Worm (Caenorhabditis elegans) whole organism, young adult: Measurements from ENCODE around the gene F10C1.3.

Source experiments
- B0019.2 ChIP-seq: fragments of 200-800 bp; sonication (Bioruptor generic); conservative IDR thresholded peaks from 2 replicates; pipeline ENCODE4 v1.3.6; 2022; ENCODE audit warnings: missing genetic modification reagents, missing genetic modification characterization, missing compliant biosample characterization
- B0035.1 ChIP-seq: sonication (generic microtip); optimal IDR thresholded peaks from 2 replicates; lab custom pipeline; 2016; ENCODE audit warnings: missing genetic modification characterization, mild to moderate bottlenecking, missing compliant biosample characterization, missing genotype, missing genetic modification reagents
- B0336.3 ChIP-seq: fragments of 200-800 bp; sonication (Bioruptor generic); IDR thresholded peaks from 2 replicates; pipeline ENCODE4 v1.3.6; 2022; ENCODE audit warnings: missing genetic modification characterization, missing compliant biosample characterization
- D2030.7 ChIP-seq: fragments of 200-800 bp; sonication (Bioruptor generic); IDR thresholded peaks from 2 replicates; pipeline ENCODE4 v1.3.6; 2022; ENCODE audit warnings: missing genetic modification reagents, missing genetic modification characterization, missing compliant biosample characterization
- F22D6.2 ChIP-seq: sonication (generic microtip); optimal IDR thresholded peaks from 2 replicates; lab custom pipeline; 2016; ENCODE audit warnings: mild to moderate bottlenecking, missing genetic modification characterization, missing compliant biosample characterization
- F23B12.7 ChIP-seq: sonication (generic microtip); optimal IDR thresholded peaks from 2 replicates; lab custom pipeline; 2017; ENCODE audit warnings: missing genetic modification characterization, mild to moderate bottlenecking, missing compliant biosample characterization, antibody characterized with exemption, moderate library complexity; ENCODE audit not compliant: insufficient read depth
- F33H1.4 ChIP-seq: fragments of 200-800 bp; sonication (Bioruptor generic); IDR thresholded peaks from 2 replicates; pipeline ENCODE4 v1.3.6; 2022; ENCODE audit warnings: missing genetic modification reagents, missing genetic modification characterization, missing compliant biosample characterization
- F49E8.2 ChIP-seq: sonication (generic microtip); optimal IDR thresholded peaks from 3 replicates; lab custom pipeline; 2017; ENCODE audit warnings: missing genetic modification characterization, mild to moderate bottlenecking, missing compliant biosample characterization, antibody characterized with exemption, moderate library complexity; ENCODE audit not compliant: insufficient read depth
- F55B11.4 ChIP-seq: sonication (generic microtip); optimal IDR thresholded peaks from 2 replicates; lab custom pipeline; 2016; ENCODE audit warnings: missing compliant biosample characterization, missing genetic modification characterization, borderline replicate concordance; ENCODE audit not compliant: insufficient read depth
- F57A8.1 ChIP-seq: fragments of 200-800 bp; sonication (Bioruptor generic); optimal IDR thresholded peaks from 2 replicates; lab custom pipeline; 2018; ENCODE audit warnings: mild to moderate bottlenecking, missing genetic modification characterization, moderate library complexity, missing compliant biosample characterization
- T07F8.4 ChIP-seq: sonication (generic microtip); optimal IDR thresholded peaks from 2 replicates; lab custom pipeline; 2016; ENCODE audit warnings: mild to moderate bottlenecking, missing genetic modification characterization, moderate library complexity, missing compliant biosample characterization
- Y56A3A.18 ChIP-seq: fragments of 200-800 bp; sonication (Bioruptor generic); IDR thresholded peaks from 2 replicates; pipeline ENCODE4 v1.3.6; 2022; ENCODE audit warnings: missing genetic modification reagents, missing genetic modification characterization, missing compliant biosample characterization
- athp-1 ChIP-seq: sonication (generic microtip); optimal IDR thresholded peaks from 2 replicates; lab custom pipeline; 2017; ENCODE audit warnings: mild to moderate bottlenecking, missing genetic modification characterization, missing compliant biosample characterization
- bed-1 ChIP-seq: fragments of 200-800 bp; sonication (Bioruptor generic); IDR thresholded peaks from 2 replicates; pipeline ENCODE4 v1.3.6; 2022; ENCODE audit warnings: missing genetic modification reagents, missing genetic modification characterization, missing compliant biosample characterization
- bed-2 ChIP-seq: fragments of 200-800 bp; sonication (Bioruptor generic); IDR thresholded peaks from 2 replicates; pipeline ENCODE4 v1.3.6; 2022; ENCODE audit warnings: missing genetic modification reagents, missing genetic modification characterization, missing compliant biosample characterization
- cebp-2 ChIP-seq: fragments of 200-800 bp; sonication (Bioruptor generic); IDR thresholded peaks from 2 replicates; pipeline ENCODE4 v1.3.6; 2022; ENCODE audit warnings: missing genetic modification characterization, missing compliant biosample characterization
- ceh-58 ChIP-seq: fragments of 200-800 bp; sonication (Bioruptor generic); IDR thresholded peaks from 2 replicates; pipeline ENCODE4 v1.3.6; 2022; ENCODE audit warnings: missing genetic modification characterization, missing compliant biosample characterization
- ceh-79 ChIP-seq: sonication (generic microtip); optimal IDR thresholded peaks from 2 replicates; lab custom pipeline; 2017; ENCODE audit warnings: mild to moderate bottlenecking, missing genetic modification characterization, missing compliant biosample characterization
- ceh-91 ChIP-seq: fragments of 200-800 bp; sonication (Bioruptor generic); IDR thresholded peaks from 2 replicates; pipeline ENCODE4 v1.3.6; 2022; ENCODE audit warnings: missing genetic modification reagents, missing genetic modification characterization, missing compliant biosample characterization
- dox-1 ChIP-seq: fragments of 200-800 bp; sonication (Bioruptor generic); IDR thresholded peaks from 2 replicates; pipeline ENCODE4 v1.3.6; 2022; ENCODE audit warnings: missing genetic modification reagents, missing genetic modification characterization, missing compliant biosample characterization
- dpff-1 ChIP-seq: sonication (generic microtip); optimal IDR thresholded peaks from 2 replicates; lab custom pipeline; 2017; ENCODE audit warnings: mild to moderate bottlenecking, missing genetic modification characterization, missing compliant biosample characterization
- egl-18 ChIP-seq: fragments of 200-800 bp; sonication (Bioruptor generic); IDR thresholded peaks from 2 replicates; pipeline ENCODE4 v1.3.6; 2022; ENCODE audit warnings: missing genetic modification reagents, missing genetic modification characterization, missing compliant biosample characterization
- egrh-3 ChIP-seq: fragments of 200-800 bp; sonication (Bioruptor generic); IDR thresholded peaks from 2 replicates; pipeline ENCODE4 v1.3.6; 2022; ENCODE audit warnings: missing genetic modification reagents, missing genetic modification characterization, missing compliant biosample characterization
- fkh-3 ChIP-seq: sonication (generic microtip); optimal IDR thresholded peaks from 2 replicates; lab custom pipeline; 2016; ENCODE audit warnings: mild to moderate bottlenecking, missing genetic modification characterization, missing compliant biosample characterization
- hlh-12 ChIP-seq: sonication (generic microtip); optimal IDR thresholded peaks from 2 replicates; lab custom pipeline; 2016; ENCODE audit warnings: missing genetic modification characterization, missing compliant biosample characterization
- hmg-20 ChIP-seq: fragments of 200-800 bp; sonication (Bioruptor generic); IDR thresholded peaks from 2 replicates; pipeline ENCODE4 v1.3.6; 2022; ENCODE audit warnings: missing genetic modification reagents, missing genetic modification characterization, missing compliant biosample characterization
- hsf-1 ChIP-seq: fragments of 200-800 bp; sonication (Bioruptor generic); IDR thresholded peaks from 2 replicates; pipeline ENCODE4 v1.3.6; 2022; ENCODE audit warnings: missing genetic modification reagents, missing genetic modification characterization, missing compliant biosample characterization
- lag-1 ChIP-seq: fragments of 200-800 bp; sonication (Bioruptor generic); IDR thresholded peaks from 2 replicates; pipeline ENCODE4 v1.3.6; 2022; ENCODE audit warnings: missing genetic modification reagents, missing genetic modification characterization, missing compliant biosample characterization
- lin-35 ChIP-seq, 3 experiments: fragments of 150-350 bp in 2 of 3; sonication (generic microtip) in 1 of 3; optimal IDR thresholded peaks; 2 replicates each; lab custom pipeline; 2014 to 2018; ENCODE audit warnings: missing biosample characterization in 3 of 3, missing genetic modification characterization in 3 of 3, missing genetic modification reagents in 3 of 3
- lin-40 ChIP-seq: sonication (generic microtip); optimal IDR thresholded peaks from 2 replicates; lab custom pipeline; 2016; ENCODE audit warnings: missing genetic modification characterization, mild to moderate bottlenecking, missing compliant biosample characterization, missing genotype, missing genetic modification reagents
- lin-54 ChIP-seq: fragments of 200-800 bp; sonication (Bioruptor generic); optimal IDR thresholded peaks from 2 replicates; lab custom pipeline; 2018; ENCODE audit warnings: mild to moderate bottlenecking, missing genetic modification characterization, missing compliant biosample characterization
- lir-1 ChIP-seq: fragments of 200-800 bp; sonication (Bioruptor generic); conservative IDR thresholded peaks from 2 replicates; pipeline ENCODE4 v1.3.6; 2022; ENCODE audit warnings: missing genetic modification reagents, missing genetic modification characterization, missing compliant biosample characterization
- madf-3 ChIP-seq: fragments of 200-800 bp; sonication (Bioruptor generic); IDR thresholded peaks from 2 replicates; pipeline ENCODE4 v1.3.6; 2022; ENCODE audit warnings: missing genetic modification reagents, missing genetic modification characterization, missing compliant biosample characterization
- mxl-1 ChIP-seq: sonication (generic microtip); optimal IDR thresholded peaks from 2 replicates; lab custom pipeline; 2016; ENCODE audit warnings: missing genetic modification characterization, missing compliant biosample characterization
- nfya-2 ChIP-seq: fragments of 200-800 bp; sonication (Bioruptor generic); IDR thresholded peaks from 2 replicates; pipeline ENCODE4 v1.3.6; 2022; ENCODE audit warnings: missing genetic modification reagents, missing genetic modification characterization, missing compliant biosample characterization
- nhr-27 ChIP-seq: fragments of 200-800 bp; sonication (Bioruptor generic); optimal IDR thresholded peaks from 2 replicates; lab custom pipeline; 2018; ENCODE audit warnings: mild to moderate bottlenecking, missing genetic modification characterization, moderate library complexity, missing compliant biosample characterization
- nhr-90 ChIP-seq: sonication (generic microtip); optimal IDR thresholded peaks from 2 replicates; lab custom pipeline; 2016; ENCODE audit warnings: missing genotype, mild to moderate bottlenecking, missing genetic modification characterization, missing compliant biosample characterization
- rec-8 ChIP-seq, 2 experiments: sonication (generic microtip); optimal IDR thresholded peaks; 2 replicates each; lab custom pipeline; 2016; ENCODE audit warnings: mild to moderate bottlenecking in 2 of 2, missing genetic modification characterization in 2 of 2, missing genetic modification reagents in 2 of 2, missing genotype in 2 of 2, missing biosample characterization in 1 of 2, missing compliant biosample characterization in 1 of 2, moderate library complexity in 1 of 2
- sdz-38 ChIP-seq: sonication (generic microtip); optimal IDR thresholded peaks from 2 replicates; lab custom pipeline; 2016; ENCODE audit warnings: missing genotype, missing genetic modification characterization, missing compliant biosample characterization
- snpc-3.4 ChIP-seq: sonication (generic microtip); optimal IDR thresholded peaks from 2 replicates; lab custom pipeline; 2017; ENCODE audit warnings: missing genetic modification characterization, mild to moderate bottlenecking, missing compliant biosample characterization, antibody characterized with exemption, moderate library complexity, missing genotype, missing genetic modification reagents
- somi-1 ChIP-seq: fragments of 200-800 bp; sonication (Bioruptor generic); optimal IDR thresholded peaks from 2 replicates; lab custom pipeline; 2018; ENCODE audit warnings: mild to moderate bottlenecking, missing genetic modification characterization, missing compliant biosample characterization
- sptf-2 ChIP-seq: fragments of 200-800 bp; sonication (Bioruptor generic); optimal IDR thresholded peaks from 2 replicates; lab custom pipeline; 2018; ENCODE audit warnings: mild to moderate bottlenecking, missing genetic modification characterization, missing compliant biosample characterization
- tbx-9 ChIP-seq: sonication (generic microtip); optimal IDR thresholded peaks from 2 replicates; lab custom pipeline; 2016; ENCODE audit warnings: borderline replicate concordance, missing genetic modification characterization, inconsistent platforms, missing compliant biosample characterization
- unc-130 ChIP-seq: sonication (generic microtip); optimal IDR thresholded peaks from 2 replicates; lab custom pipeline; 2016; ENCODE audit warnings: missing genetic modification reagents, missing genetic modification characterization, missing compliant biosample characterization
- zim-3 ChIP-seq: sonication (generic microtip); optimal IDR thresholded peaks from 2 replicates; lab custom pipeline; 2017; ENCODE audit warnings: mild to moderate bottlenecking, missing genetic modification characterization, moderate library complexity, missing compliant biosample characterization
- ztf-25 ChIP-seq: fragments of 200-800 bp; sonication (Bioruptor generic); IDR thresholded peaks from 2 replicates; pipeline ENCODE4 v1.3.6; 2022; ENCODE audit warnings: missing genetic modification reagents, missing genetic modification characterization, missing compliant biosample characterization

Gene F10C1.3

ce11 chrII:5792490-5792889, 34.9 kb upstream of the F10C1.3 start, which contains the start of gene K05F1.14:
K05F1.14 (minus strand) TSS chrII:5792590.
- no peak for TF ChIP-seq B0019.2 (GFP tag; lab: Robert Waterston, UW)
- TF ChIP-seq D2030.7, result no peak
- no peak for TF ChIP-seq hlh-12
- no peak for TF ChIP-seq hsf-1
- no peak for TF ChIP-seq nhr-90 (tag; lab: Kevin White, UChicago)
- no peak for TF ChIP-seq athp-1 (tag; lab: Kevin White, UChicago)
- no peak for TF ChIP-seq egl-18 (GFP tag; lab: Robert Waterston, UW)
- no peak for TF ChIP-seq ceh-91
- no peak for TF ChIP-seq Y56A3A.18 (GFP tag; lab: Robert Waterston, UW)
- TF ChIP-seq sptf-2 (GFP tag; lab: Kevin White, UChicago), result no peak
- no peak for TF ChIP-seq cebp-2 (GFP tag; lab: Robert Waterston, UW)
- no peak for TF ChIP-seq F57A8.1 (GFP tag; lab: Kevin White, UChicago)
- no peak for TF ChIP-seq ceh-79
- no peak for TF ChIP-seq F22D6.2 (tag; lab: Kevin White, UChicago)
- no peak for TF ChIP-seq F49E8.2
- no peak for TF ChIP-seq lag-1 (GFP tag; lab: Robert Waterston, UW)
- TF ChIP-seq zim-3, result no peak

ce11 chrII:5790313-5790773, 32.8 kb upstream of the F10C1.3 start, which contains the start of gene lect-2:
lect-2 (plus strand) TSS chrII:5790723.
- TF ChIP-seq tbx-9 (tag; lab: Kevin White, UChicago), result no peak
- no peak for TF ChIP-seq egrh-3
- no peak for TF ChIP-seq ceh-79
- TF ChIP-seq ceh-58 (GFP tag; lab: Robert Waterston, UW), result no peak
- no peak for TF ChIP-seq unc-130
- no peak for TF ChIP-seq T07F8.4
- TF ChIP-seq sptf-2 (GFP tag; lab: Kevin White, UChicago), result no peak
- no peak for TF ChIP-seq fkh-3 (tag; lab: Kevin White, UChicago)
- TF ChIP-seq rec-8 (tag; optimal IDR thresholded peaks at IDR 0.05; lab: Kevin White, UChicago), result no peak
- TF ChIP-seq F33H1.4, result no peak
- TF ChIP-seq somi-1 (GFP tag; lab: Kevin White, UChicago), result no peak
- no peak for TF ChIP-seq nfya-2
- no peak for TF ChIP-seq lin-40 (tag; lab: Kevin White, UChicago)
- no peak for TF ChIP-seq dpff-1 (tag; lab: Kevin White, UChicago)
- no peak for TF ChIP-seq hmg-20
- no peak for TF ChIP-seq F55B11.4 (tag; lab: Kevin White, UChicago)
- TF ChIP-seq F23B12.7 (tag; lab: Kevin White, UChicago), result no peak
- TF ChIP-seq F57A8.1 (GFP tag; lab: Kevin White, UChicago), result no peak
- TF ChIP-seq mxl-1 (tag; lab: Kevin White, UChicago), result no peak
- TF ChIP-seq ztf-25 (GFP tag; lab: Robert Waterston, UW), result no peak

ce11 chrII:5788815-5789214, 31.3 kb upstream of the F10C1.3 start, which contains the start of gene K05F1.13:
K05F1.13 (plus strand) TSS chrII:5789115.
- TF ChIP-seq lir-1 (GFP tag; lab: Robert Waterston, UW) (no peak), F55B11.4 (tag; lab: Kevin White, UChicago) (no peak), madf-3 (GFP tag; lab: Robert Waterston, UW) (no peak), lin-40 (tag; lab: Kevin White, UChicago) (no peak), bed-2 (GFP tag; lab: Robert Waterston, UW) (no peak), dox-1 (GFP tag; lab: Robert Waterston, UW) (no peak), sdz-38 (tag; lab: Kevin White, UChicago) (no peak), nhr-27 (tag; lab: Kevin White, UChicago) (no peak), snpc-3.4 (tag; lab: Kevin White, UChicago) (no peak), lin-35 (GFP tag; optimal IDR thresholded peaks at IDR 0.05; lab: Kevin White, UChicago) (no peak), B0336.3 (GFP tag; lab: Robert Waterston, UW) (no peak), B0035.1 (tag; lab: Kevin White, UChicago) (no peak), bed-1 (no peak), lin-54 (no peak)
